Worm (Caenorhabditis elegans): Measurements from ENCODE around the gene srz-58.

- TF ChIP-seq nhr-76 (tag; optimal IDR thresholded peaks at IDR 0.05) (no peak), unc-86 (tag; optimal IDR thresholded peaks at IDR 0.05) (no peak)
These were observed 25.2 kb upstream of the srz-58 start for ce11 chrV:17292740-17293139.
